Fruit fly (Drosophila melanogaster) whole organism, prepupa: Measurements from ENCODE around the gene MED24.

Experiments
- CG10631 ChIP-seq: fragments of 200-800 bp; sonication (Bioruptor generic); optimal IDR thresholded peaks from 2 replicates; lab custom pipeline; 2016; ENCODE audit warnings: missing biosample characterization, missing genetic modification characterization
- CG10669 ChIP-seq: fragments of 200-800 bp; sonication (Bioruptor generic); optimal IDR thresholded peaks from 3 replicates; lab custom pipeline; 2018; ENCODE audit warnings: missing biosample characterization, mild to moderate bottlenecking, missing genetic modification characterization, moderate library complexity
- CG11294 ChIP-seq: fragments of 200-800 bp; sonication (Bioruptor generic); IDR thresholded peaks from 2 replicates; pipeline ENCODE4 v1.3.6; 2022; ENCODE audit warnings: missing biosample characterization, missing genetic modification characterization
- CG11902 ChIP-seq: fragments of 200-800 bp; sonication (Bioruptor generic); optimal IDR thresholded peaks from 3 replicates; lab custom pipeline; 2016; ENCODE audit warnings: missing biosample characterization, missing genetic modification characterization
- CG1621 ChIP-seq: fragments of 200-800 bp; sonication (Bioruptor generic); optimal IDR thresholded peaks from 3 replicates; lab custom pipeline; 2018; ENCODE audit warnings: missing biosample characterization, mild to moderate bottlenecking, missing genetic modification characterization
- CG16779 ChIP-seq: fragments of 200-800 bp; sonication (Bioruptor generic); optimal IDR thresholded peaks from 3 replicates; lab custom pipeline; 2017; ENCODE audit warnings: missing biosample characterization, mild to moderate bottlenecking, missing genetic modification characterization
- CG31627 ChIP-seq: fragments of 200-800 bp; sonication (Bioruptor generic); optimal IDR thresholded peaks from 3 replicates; lab custom pipeline; 2016; ENCODE audit warnings: missing biosample characterization, missing genetic modification characterization
- CG32006 ChIP-seq: fragments of 200-800 bp; sonication (Bioruptor generic); optimal IDR thresholded peaks from 3 replicates; lab custom pipeline; 2017; ENCODE audit warnings: missing biosample characterization, mild to moderate bottlenecking, missing genetic modification characterization
- CG34406 ChIP-seq: fragments of 200-800 bp; sonication (Bioruptor generic); optimal IDR thresholded peaks from 3 replicates; lab custom pipeline; 2016; ENCODE audit warnings: missing biosample characterization, missing genetic modification characterization
- CG3919 ChIP-seq: fragments of 200-800 bp; sonication (Bioruptor generic); optimal IDR thresholded peaks from 3 replicates; lab custom pipeline; 2016; ENCODE audit warnings: missing biosample characterization, missing genetic modification characterization
- CG4318 ChIP-seq: fragments of 200-800 bp; sonication (Bioruptor generic); optimal IDR thresholded peaks from 3 replicates; lab custom pipeline; 2017; ENCODE audit warnings: missing biosample characterization, mild to moderate bottlenecking, missing genetic modification characterization
- CG6163 ChIP-seq: fragments of 200-800 bp; sonication (Bioruptor generic); IDR thresholded peaks from 3 replicates; pipeline ENCODE4 v1.3.6; 2022; ENCODE audit warnings: missing biosample characterization, missing genetic modification characterization
- CG6276 ChIP-seq: fragments of 200-800 bp; sonication (Bioruptor generic); optimal IDR thresholded peaks from 2 replicates; lab custom pipeline; 2017; ENCODE audit warnings: missing biosample characterization, mild to moderate bottlenecking, missing genetic modification characterization
- CG6792 ChIP-seq: fragments of 200-800 bp; sonication (Bioruptor generic); optimal IDR thresholded peaks from 3 replicates; lab custom pipeline; 2016; ENCODE audit warnings: missing biosample characterization, missing genetic modification characterization
- CG6808 ChIP-seq: fragments of 200-800 bp; sonication (Bioruptor generic); optimal IDR thresholded peaks from 3 replicates; lab custom pipeline; 2017; ENCODE audit warnings: missing biosample characterization, missing genetic modification characterization, mild to moderate bottlenecking, moderate library complexity, missing genetic modification reagents
- CG6854 ChIP-seq: fragments of 200-800 bp; sonication (Bioruptor generic); optimal IDR thresholded peaks from 2 replicates; lab custom pipeline; 2017; ENCODE audit warnings: missing biosample characterization, mild to moderate bottlenecking, missing genetic modification characterization
- CG7368 ChIP-seq: fragments of 200-800 bp; sonication (Bioruptor generic); optimal IDR thresholded peaks from 3 replicates; lab custom pipeline; 2016; ENCODE audit warnings: missing biosample characterization, missing genetic modification characterization
- CG8119 ChIP-seq: fragments of 200-800 bp; sonication (Bioruptor generic); IDR thresholded peaks from 3 replicates; pipeline ENCODE4 v1.3.6; 2022; ENCODE audit warnings: missing biosample characterization, missing genetic modification characterization
- CG8319 ChIP-seq: fragments of 200-800 bp; sonication (Bioruptor generic); optimal IDR thresholded peaks from 3 replicates; lab custom pipeline; 2016; ENCODE audit warnings: missing biosample characterization, missing genetic modification characterization
- CG9139 ChIP-seq: fragments of 200-800 bp; sonication (Bioruptor generic); optimal IDR thresholded peaks from 3 replicates; lab custom pipeline; 2017; ENCODE audit warnings: missing biosample characterization, mild to moderate bottlenecking, missing genetic modification characterization
- Ets21C ChIP-seq: fragments of 200-800 bp; sonication (Bioruptor generic); optimal IDR thresholded peaks from 3 replicates; lab custom pipeline; 2016; ENCODE audit warnings: missing biosample characterization, missing genetic modification characterization
- Ets96B ChIP-seq: fragments of 200-800 bp; optimal IDR thresholded peaks from 2 replicates; lab custom pipeline; 2019; ENCODE audit warnings: missing biosample characterization, mild to moderate bottlenecking, missing genetic modification characterization, moderate library complexity
- Gug ChIP-seq: fragments of 200-800 bp; sonication (Bioruptor generic); IDR thresholded peaks from 2 replicates; pipeline ENCODE4 v1.3.6; 2022; ENCODE audit warnings: missing biosample characterization, missing genetic modification characterization
- Hr39 ChIP-seq: fragments of 200-800 bp; sonication (Bioruptor generic); optimal IDR thresholded peaks from 2 replicates; lab custom pipeline; 2016; ENCODE audit warnings: missing biosample characterization, missing genetic modification characterization
- Lpt ChIP-seq: fragments of 200-800 bp; sonication (Bioruptor generic); optimal IDR thresholded peaks from 3 replicates; lab custom pipeline; 2016; ENCODE audit warnings: missing biosample characterization, missing genetic modification characterization
- Met ChIP-seq: fragments of 200-800 bp; sonication (Bioruptor generic); optimal IDR thresholded peaks from 3 replicates; lab custom pipeline; 2016; ENCODE audit warnings: missing biosample characterization, missing genetic modification characterization
- OdsH ChIP-seq: fragments of 200-800 bp; sonication (Bioruptor generic); optimal IDR thresholded peaks from 3 replicates; lab custom pipeline; 2016; ENCODE audit warnings: missing biosample characterization, missing genetic modification characterization
- Smox ChIP-seq: fragments of 200-800 bp; sonication (Bioruptor generic); optimal IDR thresholded peaks from 3 replicates; lab custom pipeline; 2016; ENCODE audit warnings: missing biosample characterization, missing genetic modification characterization
- Sox102F ChIP-seq: fragments of 200-800 bp; sonication (Bioruptor generic); optimal IDR thresholded peaks from 2 replicates; lab custom pipeline; 2016; ENCODE audit warnings: missing biosample characterization, mild to moderate bottlenecking, missing genetic modification characterization
- Sox14 ChIP-seq: fragments of 200-800 bp; sonication (Bioruptor generic); optimal IDR thresholded peaks from 3 replicates; lab custom pipeline; 2016; ENCODE audit warnings: missing biosample characterization, missing genetic modification characterization
- Sox15 ChIP-seq: fragments of 200-800 bp; sonication (Bioruptor generic); optimal IDR thresholded peaks from 3 replicates; lab custom pipeline; 2016; ENCODE audit warnings: missing biosample characterization, missing genetic modification characterization
- achi ChIP-seq: fragments of 200-800 bp; sonication (Bioruptor generic); optimal IDR thresholded peaks from 3 replicates; lab custom pipeline; 2016; ENCODE audit warnings: missing biosample characterization, missing genetic modification characterization
- acj6 ChIP-seq: fragments of 200-800 bp; sonication (Bioruptor generic); optimal IDR thresholded peaks from 3 replicates; lab custom pipeline; 2016; ENCODE audit warnings: missing biosample characterization, missing genetic modification characterization
- cyc ChIP-seq: fragments of 200-800 bp; sonication (Bioruptor generic); optimal IDR thresholded peaks from 3 replicates; lab custom pipeline; 2016; ENCODE audit warnings: missing biosample characterization, missing genetic modification characterization
- dac ChIP-seq: fragments of 200-800 bp; sonication (Bioruptor generic); optimal IDR thresholded peaks from 2 replicates; lab custom pipeline; 2017; ENCODE audit warnings: missing biosample characterization, mild to moderate bottlenecking, missing genetic modification characterization
- dsx ChIP-seq: fragments of 200-800 bp; optimal IDR thresholded peaks from 3 replicates; lab custom pipeline; 2019; ENCODE audit warnings: missing biosample characterization, mild to moderate bottlenecking, missing genetic modification characterization, moderate library complexity; ENCODE audit not compliant: poor library complexity, severe bottlenecking
- eg ChIP-seq: fragments of 200-800 bp; sonication (Bioruptor generic); IDR thresholded peaks from 3 replicates; pipeline ENCODE4 v1.3.6; 2022; ENCODE audit warnings: missing biosample characterization, missing genetic modification characterization
- esn ChIP-seq: fragments of 200-800 bp; sonication (Bioruptor generic); optimal IDR thresholded peaks from 2 replicates; lab custom pipeline; 2016; ENCODE audit warnings: missing biosample characterization, mild to moderate bottlenecking, missing genetic modification characterization, moderate library complexity
- fd59A ChIP-seq: fragments of 200-800 bp; sonication (Bioruptor generic); optimal IDR thresholded peaks from 2 replicates; lab custom pipeline; 2017; ENCODE audit warnings: missing biosample characterization, mild to moderate bottlenecking, missing genetic modification characterization, missing genetic modification reagents
- fd85E ChIP-seq: fragments of 200-800 bp; sonication (Bioruptor generic); optimal IDR thresholded peaks from 3 replicates; lab custom pipeline; 2016; ENCODE audit warnings: missing biosample characterization, missing genetic modification characterization
- lz ChIP-seq: fragments of 200-800 bp; sonication (Bioruptor generic); optimal IDR thresholded peaks from 3 replicates; lab custom pipeline; 2016; ENCODE audit warnings: missing biosample characterization, missing genetic modification characterization
- net ChIP-seq: fragments of 200-800 bp; sonication (Bioruptor generic); optimal IDR thresholded peaks from 3 replicates; lab custom pipeline; 2016; ENCODE audit warnings: missing biosample characterization, missing genetic modification characterization
- pdm3 ChIP-seq: fragments of 200-800 bp; sonication (Bioruptor generic); optimal IDR thresholded peaks from 3 replicates; lab custom pipeline; 2016; ENCODE audit warnings: missing biosample characterization, missing genetic modification characterization
- spab ChIP-seq: fragments of 200-800 bp; sonication (Bioruptor generic); optimal IDR thresholded peaks from 2 replicates; lab custom pipeline; 2017; ENCODE audit warnings: missing biosample characterization, mild to moderate bottlenecking, missing genetic modification characterization, missing genetic modification reagents
- vri ChIP-seq: fragments of 200-800 bp; sonication (Bioruptor generic); optimal IDR thresholded peaks from 3 replicates; lab custom pipeline; 2016; ENCODE audit warnings: missing biosample characterization, mild to moderate bottlenecking, missing genetic modification characterization

Gene MED24

dm6 chr3L:8165436-8165835, 25.6 kb upstream of the MED24 start, which contains the start of gene CG13675:
Gene CG13675 (minus strand): TSS chr3L:8165518.
- no peak for TF ChIP-seq CG34406
- TF ChIP-seq CG8119 (GFP tag; lab: Robert Waterston, UW), result 0 out of 3 replicates have a peak, but pooled peaks have one; percentile 24
- no peak for TF ChIP-seq CG6276 (GFP tag; lab: Kevin White, UChicago)
- no peak for TF ChIP-seq CG6854 (GFP tag; lab: Kevin White, UChicago)
- TF ChIP-seq CG1621, result no peak
- TF ChIP-seq CG10631 (GFP tag; lab: Kevin White, UChicago), result no peak
- peak; percentile 26; the same call in 1 of the 3 replicates for TF ChIP-seq eg (GFP tag; lab: Robert Waterston, UW)
- no peak for TF ChIP-seq Ets96B (tag; lab: Kevin White, UChicago)

DNA sequence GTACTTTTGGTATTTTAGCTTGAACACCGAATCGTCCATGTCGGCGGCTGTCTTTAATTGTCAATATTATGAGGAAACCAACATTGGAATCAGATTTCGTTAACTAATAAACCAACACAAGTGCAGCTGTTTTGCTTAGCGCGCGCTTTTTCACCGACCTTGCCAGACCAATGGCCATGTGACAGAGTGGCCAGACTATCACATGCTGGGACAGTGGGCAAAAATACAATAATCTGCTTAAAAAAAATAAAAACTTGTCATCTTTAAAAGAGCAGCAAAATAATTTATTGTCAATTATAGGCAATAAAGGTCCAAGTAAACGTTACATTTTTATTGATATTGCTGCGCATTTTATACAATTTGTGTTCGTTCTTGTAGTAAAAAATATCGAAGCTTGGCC, 15.3 kb upstream of the MED24 start, which contains the start of gene RecQ4:
RecQ4 (minus strand) TSS at position 161 of the 400 bp plus-strand sequence.
- no peak for TF ChIP-seq CG8319 (GFP tag; lab: Kevin White, UChicago)
- TF ChIP-seq lz (GFP tag; lab: Kevin White, UChicago), result peak; percentile 5
- TF ChIP-seq Gug (GFP tag; lab: Robert Waterston, UW), result no peak
- TF ChIP-seq Hr39 (GFP tag; lab: Kevin White, UChicago), result peak; percentile 20

- no peak for TF ChIP-seq Met (GFP tag; lab: Kevin White, UChicago)
- no peak for TF ChIP-seq dsx (GFP tag; lab: Kevin White, UChicago)
- no peak for TF ChIP-seq pdm3 (GFP tag; lab: Kevin White, UChicago)
- peak; percentile 41 for TF ChIP-seq CG34406
- no peak for TF ChIP-seq CG6808 (GFP tag; lab: Kevin White, UChicago)
- TF ChIP-seq CG11294 (GFP tag; lab: Robert Waterston, UW), result no peak
- TF ChIP-seq CG1621, result no peak
- TF ChIP-seq esn (GFP tag; lab: Kevin White, UChicago), result peak; percentile 46
- no peak for TF ChIP-seq CG16779 (tag; lab: Kevin White, UChicago)
- TF ChIP-seq Ets21C (GFP tag; lab: Kevin White, UChicago), result no peak
- peak; percentile 42 for TF ChIP-seq Hr39 (GFP tag; lab: Kevin White, UChicago)
- TF ChIP-seq achi (GFP tag; lab: Kevin White, UChicago), result peak; percentile 44
- no peak for TF ChIP-seq CG7368 (GFP tag; lab: Kevin White, UChicago)
- no peak for TF ChIP-seq Gug (GFP tag; lab: Robert Waterston, UW)
- no peak for TF ChIP-seq Smox (GFP tag; lab: Kevin White, UChicago)
- peak; percentile 56 for TF ChIP-seq OdsH (GFP tag; lab: Kevin White, UChicago)
- TF ChIP-seq CG6163, result peak; percentile 58; the same call in 1 of the 3 replicates
- no peak for TF ChIP-seq Lpt
- TF ChIP-seq CG4318 (GFP tag; lab: Kevin White, UChicago), result no peak
- no peak for TF ChIP-seq CG10669 (GFP tag; lab: Kevin White, UChicago)
- no peak for TF ChIP-seq CG6854 (GFP tag; lab: Kevin White, UChicago)
- no peak for TF ChIP-seq Sox102F (GFP tag; lab: Kevin White, UChicago)
- TF ChIP-seq CG8119 (GFP tag; lab: Robert Waterston, UW), result peak; percentile 52; the same call in 2 of the 3 replicates
- no peak for TF ChIP-seq CG9139 (GFP tag; lab: Kevin White, UChicago)
- no peak for TF ChIP-seq cyc (GFP tag; lab: Kevin White, UChicago)
- TF ChIP-seq CG3919 (GFP tag; lab: Kevin White, UChicago), result peak; percentile 60
- TF ChIP-seq fd85E (GFP tag; lab: Kevin White, UChicago), result no peak
- no peak for TF ChIP-seq fd59A (GFP tag; lab: Kevin White, UChicago)
- TF ChIP-seq CG11902 (GFP tag; lab: Kevin White, UChicago), result no peak
- TF ChIP-seq CG31627 (GFP tag; lab: Kevin White, UChicago), result peak; percentile 37
- peak; percentile 52 for TF ChIP-seq CG6792 (GFP tag; lab: Kevin White, UChicago)
- TF ChIP-seq vri (GFP tag; lab: Kevin White, UChicago), result no peak
- TF ChIP-seq spab (GFP tag; lab: Kevin White, UChicago), result no peak
- no peak for TF ChIP-seq CG32006 (GFP tag; lab: Kevin White, UChicago)
- TF ChIP-seq dac, result no peak
- TF ChIP-seq Sox14 (GFP tag; lab: Kevin White, UChicago), result no peak
- TF ChIP-seq Sox15 (GFP tag; lab: Kevin White, UChicago), result peak; percentile 13
- TF ChIP-seq net (GFP tag; lab: Kevin White, UChicago), result no peak
- TF ChIP-seq lz (GFP tag; lab: Kevin White, UChicago), result peak; percentile 39
- peak; percentile 57 for TF ChIP-seq acj6
- peak; percentile 80 for TF ChIP-seq CG8319 (GFP tag; lab: Kevin White, UChicago)
These were observed 13.1 kb upstream of the MED24 start, which contains the start of gene Nmt for dm6 chr3L:8177795-8178564. Gene Nmt (minus strand): TSS chr3L:8178429.
